Worm (Caenorhabditis elegans) whole organism, L2 larva: Measurements from ENCODE around the gene F28H6.8.

ENCODE experiments used
- F13H6.1 ChIP-seq: sonication (generic microtip); optimal IDR thresholded peaks from 2 replicates; lab custom pipeline; 2016; ENCODE audit warnings: missing genetic modification characterization, missing compliant biosample characterization
- R02D3.7 ChIP-seq: fragments of 150-350 bp; optimal IDR thresholded peaks from 2 replicates; lab custom pipeline; 2014; ENCODE audit warnings: missing biosample characterization, missing genetic modification characterization
- ZK546.5 ChIP-seq: sonication (generic microtip); optimal IDR thresholded peaks from 2 replicates; lab custom pipeline; 2017; ENCODE audit warnings: missing biosample characterization, missing genetic modification characterization
- alr-1 ChIP-seq: fragments of 150-350 bp; optimal IDR thresholded peaks from 2 replicates; lab custom pipeline; 2014; ENCODE audit warnings: missing biosample characterization, missing genetic modification characterization
- aly-2 ChIP-seq: fragments of 150-350 bp; optimal IDR thresholded peaks from 2 replicates; lab custom pipeline; 2014; ENCODE audit warnings: missing biosample characterization, missing genetic modification characterization
- ceh-16 ChIP-seq: fragments of 150-350 bp; optimal IDR thresholded peaks from 2 replicates; lab custom pipeline; 2014; ENCODE audit warnings: missing biosample characterization, missing genetic modification characterization
- ceh-82 ChIP-seq: fragments of 150-350 bp; optimal IDR thresholded peaks from 2 replicates; lab custom pipeline; 2014; ENCODE audit warnings: missing biosample characterization, missing genetic modification characterization
- dmd-4 ChIP-seq: sonication (generic microtip); optimal IDR thresholded peaks from 2 replicates; lab custom pipeline; 2017; ENCODE audit warnings: missing biosample characterization, missing genetic modification characterization
- egl-27 ChIP-seq: sonication (generic microtip); optimal IDR thresholded peaks from 3 replicates; lab custom pipeline; 2017; ENCODE audit warnings: missing biosample characterization, missing genetic modification reagents, missing genetic modification characterization
- elt-1 ChIP-seq: fragments of 150-350 bp; optimal IDR thresholded peaks from 2 replicates; lab custom pipeline; 2014; ENCODE audit warnings: missing biosample characterization, missing genetic modification characterization
- elt-3 ChIP-seq: sonication (generic microtip); optimal IDR thresholded peaks from 2 replicates; lab custom pipeline; 2017; ENCODE audit warnings: missing biosample characterization, missing genetic modification characterization
- fos-1 ChIP-seq: fragments of 150-350 bp; optimal IDR thresholded peaks from 2 replicates; lab custom pipeline; 2014; ENCODE audit warnings: missing biosample characterization, missing genetic modification characterization
- gmeb-1 ChIP-seq: fragments of 150-350 bp; optimal IDR thresholded peaks from 2 replicates; lab custom pipeline; 2014; ENCODE audit warnings: missing biosample characterization, missing genetic modification characterization
- lin-11 ChIP-seq: fragments of 150-350 bp; sonication (generic microtip); optimal IDR thresholded peaks from 2 replicates; lab custom pipeline; 2014; ENCODE audit warnings: missing biosample characterization, missing genetic modification characterization, inconsistent platforms, mixed read lengths
- lin-13 ChIP-seq: fragments of 150-350 bp; optimal IDR thresholded peaks from 2 replicates; lab custom pipeline; 2014; ENCODE audit warnings: missing biosample characterization, missing genetic modification reagents, missing genetic modification characterization
- lin-39 ChIP-seq: fragments of 150-350 bp; optimal IDR thresholded peaks from 2 replicates; lab custom pipeline; 2014; ENCODE audit warnings: missing biosample characterization, missing genetic modification reagents, missing genetic modification characterization
- lsy-2 ChIP-seq, 2 experiments: fragments of 150-350 bp in 1 of 2; sonication (generic microtip) in 1 of 2; optimal IDR thresholded peaks; 2 replicates each; lab custom pipeline; 2014 to 2017; ENCODE audit warnings: missing biosample characterization in 2 of 2, missing genetic modification characterization in 2 of 2
- mab-5 ChIP-seq: fragments of 150-350 bp; optimal IDR thresholded peaks from 2 replicates; lab custom pipeline; 2014; ENCODE audit warnings: missing biosample characterization, missing genetic modification characterization
- mdl-1 ChIP-seq, 2 experiments: fragments of 150-350 bp in 1 of 2; sonication (generic microtip) in 1 of 2; optimal IDR thresholded peaks; 2 replicates each; lab custom pipeline; 2017; ENCODE audit warnings: missing biosample characterization in 2 of 2, missing genetic modification characterization in 2 of 2
- nhr-11 ChIP-seq: fragments of 150-350 bp; optimal IDR thresholded peaks from 2 replicates; lab custom pipeline; 2014; ENCODE audit warnings: missing biosample characterization, missing genetic modification characterization
- nhr-21 ChIP-seq: fragments of 150-350 bp; optimal IDR thresholded peaks from 2 replicates; lab custom pipeline; 2014; ENCODE audit warnings: missing biosample characterization, missing genetic modification characterization
- nhr-23 ChIP-seq: fragments of 150-350 bp; optimal IDR thresholded peaks from 2 replicates; lab custom pipeline; 2014; ENCODE audit warnings: missing biosample characterization, missing genetic modification reagents, missing genetic modification characterization
- nhr-237 ChIP-seq: fragments of 150-350 bp; optimal IDR thresholded peaks from 2 replicates; lab custom pipeline; 2014; ENCODE audit warnings: missing biosample characterization, missing genetic modification characterization
- nhr-25 ChIP-seq: fragments of 150-350 bp; sonication (generic microtip); optimal IDR thresholded peaks from 3 replicates; lab custom pipeline; 2014; ENCODE audit warnings: missing biosample characterization, missing genetic modification characterization
- nhr-6 ChIP-seq: fragments of 150-350 bp; optimal IDR thresholded peaks from 2 replicates; lab custom pipeline; 2014; ENCODE audit warnings: missing biosample characterization, missing genetic modification characterization
- nhr-77 ChIP-seq: fragments of 150-350 bp; optimal IDR thresholded peaks from 2 replicates; lab custom pipeline; 2014; ENCODE audit warnings: missing biosample characterization, missing genetic modification characterization
- peb-1 ChIP-seq: fragments of 150-350 bp; optimal IDR thresholded peaks from 2 replicates; lab custom pipeline; 2014; ENCODE audit warnings: missing biosample characterization, missing genetic modification characterization
- sem-4 ChIP-seq: fragments of 150-350 bp; optimal IDR thresholded peaks from 2 replicates; lab custom pipeline; 2014; ENCODE audit warnings: missing biosample characterization, missing genetic modification reagents, missing genetic modification characterization
- skn-1 ChIP-seq: sonication (generic microtip); optimal IDR thresholded peaks from 2 replicates; lab custom pipeline; 2017; ENCODE audit warnings: missing biosample characterization, missing genetic modification characterization
- sma-3 ChIP-seq: sonication (generic microtip); optimal IDR thresholded peaks from 2 replicates; lab custom pipeline; 2016; ENCODE audit warnings: missing genetic modification reagents, missing genetic modification characterization, missing compliant biosample characterization
- sma-9 ChIP-seq, 2 experiments: fragments of 150-350 bp in 1 of 2; sonication (generic microtip) in 1 of 2; optimal IDR thresholded peaks; 2 replicates each; lab custom pipeline; 2014 to 2016; ENCODE audit warnings: missing genetic modification characterization in 2 of 2, mild to moderate bottlenecking in 1 of 2, missing biosample characterization in 1 of 2, missing compliant biosample characterization in 1 of 2, missing genetic modification reagents in 1 of 2, moderate library complexity in 1 of 2
- snpc-4 ChIP-seq: fragments of 150-350 bp; optimal IDR thresholded peaks from 2 replicates; lab custom pipeline; 2014; ENCODE audit warnings: missing biosample characterization, missing genetic modification characterization
- unc-39 ChIP-seq: fragments of 150-350 bp; optimal IDR thresholded peaks from 2 replicates; lab custom pipeline; 2014; ENCODE audit warnings: missing biosample characterization, missing genetic modification characterization
- unc-55 ChIP-seq: fragments of 150-350 bp; sonication (generic microtip); optimal IDR thresholded peaks from 3 replicates; lab custom pipeline; 2014; ENCODE audit warnings: missing biosample characterization, missing genetic modification reagents, missing genetic modification characterization
- unc-62 ChIP-seq: fragments of 150-350 bp; optimal IDR thresholded peaks from 2 replicates; lab custom pipeline; 2014; ENCODE audit warnings: missing biosample characterization, missing genetic modification reagents, missing genetic modification characterization
- zag-1 ChIP-seq: fragments of 150-350 bp; optimal IDR thresholded peaks from 2 replicates; lab custom pipeline; 2014; ENCODE audit warnings: missing biosample characterization, missing genetic modification characterization
- ztf-1 ChIP-seq: fragments of 200-800 bp; sonication (Bioruptor generic); conservative IDR thresholded peaks from 2 replicates; pipeline ENCODE4 v1.3.6; 2022; ENCODE audit warnings: missing genetic modification characterization, missing compliant biosample characterization
- ztf-11 ChIP-seq: sonication (generic microtip); optimal IDR thresholded peaks from 2 replicates; lab custom pipeline; 2017; ENCODE audit warnings: missing biosample characterization, missing genetic modification characterization
- ztf-4 ChIP-seq: fragments of 150-350 bp; optimal IDR thresholded peaks from 2 replicates; lab custom pipeline; 2014; ENCODE audit warnings: missing biosample characterization, missing genetic modification characterization

The F28H6.8 gene

DNA sequence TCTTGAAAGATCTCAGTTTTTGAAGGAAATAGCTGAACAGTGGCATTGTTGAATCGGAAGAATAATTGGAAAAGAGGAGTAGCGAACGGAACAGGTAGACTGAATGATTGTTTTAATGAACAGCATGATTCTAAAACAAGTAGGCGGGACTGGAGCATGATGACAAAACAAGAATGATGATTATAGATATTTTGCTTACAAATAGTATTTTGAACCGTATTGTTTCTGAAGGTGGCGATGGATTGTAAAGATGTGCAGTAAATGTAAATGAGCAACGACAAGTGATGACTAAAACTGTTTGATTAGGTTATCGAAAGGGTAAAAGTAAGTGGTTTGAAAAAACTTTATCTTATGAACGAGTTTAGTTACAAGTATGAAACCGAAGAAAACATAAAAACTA lies at the start of gene F28H6.8:
Gene F28H6.8, minus strand, starts transcription at position 101 of the 400 bp plus-strand sequence.
- TF ChIP-seq unc-39 (tag; lab: Kevin White, UChicago): no peak
- TF ChIP-seq nhr-23 (tag; lab: Kevin White, UChicago): no peak
- no peak for TF ChIP-seq zag-1
- no peak for TF ChIP-seq unc-55 (GFP tag; lab: Kevin White, UChicago)
- no peak for TF ChIP-seq unc-62 (GFP tag; lab: Kevin White, UChicago)
- no peak for TF ChIP-seq sma-9 (GFP tag; optimal IDR thresholded peaks at IDR 0.05; lab: Kevin White, UChicago)
- no peak for TF ChIP-seq sma-9 (tag; optimal IDR thresholded peaks at IDR 0.05; lab: Kevin White, UChicago)
- no peak for TF ChIP-seq ZK546.5 (tag; lab: Kevin White, UChicago)
- TF ChIP-seq R02D3.7 (tag; lab: Kevin White, UChicago): no peak
- TF ChIP-seq sem-4 (tag; lab: Kevin White, UChicago): no peak
- no peak for TF ChIP-seq lin-11 (tag; lab: Kevin White, UChicago)
- no peak for TF ChIP-seq snpc-4 (tag; lab: Kevin White, UChicago)
- TF ChIP-seq aly-2 (tag; lab: Kevin White, UChicago): no peak
- TF ChIP-seq egl-27 (tag; lab: Kevin White, UChicago): no peak
- TF ChIP-seq alr-1 (tag; lab: Kevin White, UChicago): no peak
- no peak for TF ChIP-seq fos-1
- TF ChIP-seq ceh-16 (tag; lab: Kevin White, UChicago): no peak
- TF ChIP-seq elt-3 (tag; lab: Kevin White, UChicago): no peak
- TF ChIP-seq ceh-82 (tag; lab: Kevin White, UChicago): no peak
- TF ChIP-seq lsy-2 (tag; optimal IDR thresholded peaks at IDR 0.05; lab: Kevin White, UChicago): no peak

DNA sequence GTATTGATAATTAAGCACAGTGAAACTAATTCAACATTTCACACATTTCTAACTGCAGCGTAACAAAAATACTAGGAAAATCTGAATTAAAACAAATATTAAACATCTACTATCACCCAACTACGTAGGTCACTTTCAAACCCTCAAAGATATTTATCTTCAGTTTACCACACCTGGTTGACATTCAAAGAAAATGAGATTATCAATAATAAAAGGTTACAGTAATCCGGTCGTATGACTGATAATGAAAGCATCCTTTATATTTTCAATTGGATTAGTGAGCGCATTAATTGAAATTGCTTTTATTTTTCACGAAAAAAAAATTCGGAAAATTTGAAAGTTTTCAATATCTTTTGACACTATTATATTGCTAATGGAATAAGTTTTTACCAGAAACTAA lies 48.4 kb upstream of the F28H6.8 start:
- TF ChIP-seq fos-1: no peak
- TF ChIP-seq ztf-1 (GFP tag; lab: Robert Waterston, UW): no peak
- TF ChIP-seq aly-2 (tag; lab: Kevin White, UChicago): no peak
- TF ChIP-seq nhr-21 (tag; lab: Kevin White, UChicago): no peak
- no peak for TF ChIP-seq lin-39 (tag; lab: Kevin White, UChicago)

DNA sequence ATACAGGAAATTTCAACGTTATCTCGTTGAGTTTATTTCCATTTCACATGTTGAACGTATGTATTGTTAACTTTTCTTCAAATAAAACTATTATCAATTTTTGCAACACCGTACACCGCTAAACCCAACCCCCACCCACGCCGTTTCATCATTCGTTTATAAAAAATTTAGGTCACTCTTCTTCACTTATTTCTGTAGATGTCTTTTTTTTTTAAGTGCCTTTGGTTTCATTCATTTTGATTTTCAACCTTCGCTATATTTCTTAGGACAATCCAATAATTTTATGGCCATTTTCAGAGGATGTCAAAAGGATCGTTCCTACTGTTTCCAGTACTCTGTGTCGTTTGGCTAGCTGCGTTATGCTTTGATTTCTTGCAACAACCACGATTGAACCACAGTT lies 46.0 kb upstream of the F28H6.8 start, which contains the start of gene C37E2.3:
Gene C37E2.3, plus strand, starts transcription at position 301 of the 400 bp plus-strand sequence.
- TF ChIP-seq ceh-16 (tag; lab: Kevin White, UChicago) (no peak), snpc-4 (tag; lab: Kevin White, UChicago) (no peak), lin-11 (tag; lab: Kevin White, UChicago) (no peak), lin-39 (tag; lab: Kevin White, UChicago) (no peak), dmd-4 (no peak), ztf-11 (tag; lab: Kevin White, UChicago) (no peak)

DNA sequence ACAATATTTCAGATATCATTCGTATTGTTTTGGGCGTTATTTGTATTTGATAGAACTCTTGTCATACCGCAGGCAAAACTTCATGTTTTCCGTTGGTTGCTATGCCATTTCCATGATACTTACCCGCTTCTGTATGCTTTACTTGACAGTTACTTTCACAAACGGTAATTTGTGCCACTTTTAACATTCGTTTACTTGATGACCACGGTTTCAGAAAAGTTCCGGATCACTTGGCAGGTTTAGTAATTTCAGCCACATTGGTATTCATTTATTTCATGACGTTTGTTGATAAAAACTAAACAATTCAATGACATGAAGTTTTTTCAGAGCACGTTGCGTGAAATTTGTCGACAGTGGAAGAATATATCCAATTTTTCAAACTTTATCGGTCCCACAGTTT lies 45.3 kb upstream of the F28H6.8 start:
- no peak for TF ChIP-seq ceh-16 (tag; lab: Kevin White, UChicago)
- TF ChIP-seq mdl-1 (tag; optimal IDR thresholded peaks at IDR 0.05; lab: Kevin White, UChicago): no peak
- TF ChIP-seq ztf-1 (GFP tag; lab: Robert Waterston, UW): no peak
- TF ChIP-seq nhr-11 (tag; lab: Kevin White, UChicago): no peak
- TF ChIP-seq dmd-4: no peak
- no peak for TF ChIP-seq egl-27 (tag; lab: Kevin White, UChicago)
- TF ChIP-seq nhr-237: no peak
- TF ChIP-seq ztf-4 (tag; lab: Kevin White, UChicago): no peak
- no peak for TF ChIP-seq peb-1 (tag; lab: Kevin White, UChicago)
- no peak for TF ChIP-seq nhr-77 (tag; lab: Kevin White, UChicago)
- no peak for TF ChIP-seq lin-13 (GFP tag; lab: Kevin White, UChicago)
- TF ChIP-seq unc-39 (tag; lab: Kevin White, UChicago): no peak
- TF ChIP-seq nhr-21 (tag; lab: Kevin White, UChicago): no peak
- TF ChIP-seq nhr-6 (tag; lab: Kevin White, UChicago): no peak
- TF ChIP-seq gmeb-1 (tag; lab: Kevin White, UChicago): no peak
- TF ChIP-seq ztf-11 (tag; lab: Kevin White, UChicago): no peak
- TF ChIP-seq, all 48 proteins: peak for 0

DNA sequence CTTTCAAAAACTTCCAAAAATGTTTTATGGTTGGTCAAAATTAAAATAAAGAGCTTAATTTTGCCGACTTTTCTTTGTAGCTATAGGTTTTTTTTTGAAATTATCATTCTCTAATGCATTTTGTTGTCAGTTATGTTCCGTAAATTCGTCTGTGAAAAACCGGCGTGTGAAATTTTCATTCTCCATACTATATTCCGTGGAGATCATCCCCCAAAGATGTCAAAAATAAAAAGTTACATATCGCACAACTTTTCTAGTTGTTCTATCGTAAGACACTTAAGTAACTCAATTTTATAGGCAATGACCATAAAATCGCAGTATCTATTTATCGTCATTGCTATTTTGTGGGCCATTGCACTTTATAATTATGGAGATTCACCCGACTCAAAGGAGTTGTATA lies 44.5 kb upstream of the F28H6.8 start, which contains the start of gene C37E2.10:
Gene C37E2.10, plus strand, starts transcription at position 301 of the 400 bp plus-strand sequence.
- TF ChIP-seq snpc-4 (tag; lab: Kevin White, UChicago) (no peak), lin-39 (tag; lab: Kevin White, UChicago) (no peak), elt-3 (tag; lab: Kevin White, UChicago) (no peak), nhr-25 (tag; lab: Kevin White, UChicago) (no peak), mab-5 (no peak), skn-1 (tag; lab: Kevin White, UChicago) (no peak), dmd-4 (no peak), ceh-16 (tag; lab: Kevin White, UChicago) (no peak), ztf-4 (tag; lab: Kevin White, UChicago) (no peak), ZK546.5 (tag; lab: Kevin White, UChicago) (no peak), nhr-23 (tag; lab: Kevin White, UChicago) (no peak), sma-3 (no peak), ceh-82 (tag; lab: Kevin White, UChicago) (no peak), peb-1 (tag; lab: Kevin White, UChicago) (no peak), aly-2 (tag; lab: Kevin White, UChicago) (no peak), elt-1 (no peak), lsy-2 (tag; optimal IDR thresholded peaks at IDR 0.05; lab: Kevin White, UChicago) (no peak), F13H6.1 (tag; lab: Kevin White, UChicago) (no peak)
- TF ChIP-seq, all 48 proteins: peak for 0
